Worm (Caenorhabditis elegans): ENCODE measurements around the gene crn-5.

- TF ChIP-seq ama-1 (optimal IDR thresholded peaks at IDR 0.05): peak; percentile 39
- no peak for TF ChIP-seq daf-12 (tag; optimal IDR thresholded peaks at IDR 0.05)
- TF ChIP-seq fos-1 (tag; optimal IDR thresholded peaks at IDR 0.05): no peak
- no peak for TF ChIP-seq unc-62 (GFP tag; optimal IDR thresholded peaks at IDR 0.05)
- TF ChIP-seq nhr-237 (tag; optimal IDR thresholded peaks at IDR 0.05): no peak
- no peak for TF ChIP-seq ZK546.5 (tag; optimal IDR thresholded peaks at IDR 0.05)
- TF ChIP-seq eor-1 (tag; optimal IDR thresholded peaks at IDR 0.05): no peak
- no peak for TF ChIP-seq skn-1 (tag; optimal IDR thresholded peaks at IDR 0.05)
- peak; percentile 18 for TF ChIP-seq lin-39 (tag; optimal IDR thresholded peaks at IDR 0.05)
Observed at ce11 chrII:10558345-10558744, 34.2 kb upstream of the crn-5 start.
